Worm (Caenorhabditis elegans) whole organism, L2 larva: ENCODE data around the gene oac-38.

ENCODE experiments used
- R02D3.7 ChIP-seq: fragments of 150-350 bp; optimal IDR thresholded peaks from 2 replicates; lab custom pipeline; 2014; ENCODE audit warnings: missing biosample characterization, missing genetic modification characterization
- blmp-1 ChIP-seq: sonication (generic microtip); optimal IDR thresholded peaks from 2 replicates; lab custom pipeline; 2017; ENCODE audit warnings: missing genetic modification characterization, mild to moderate bottlenecking, missing compliant biosample characterization, antibody characterized with exemption, moderate library complexity; ENCODE audit not compliant: insufficient read depth
- ceh-82 ChIP-seq: fragments of 150-350 bp; optimal IDR thresholded peaks from 2 replicates; lab custom pipeline; 2014; ENCODE audit warnings: missing biosample characterization, missing genetic modification characterization
- gmeb-1 ChIP-seq: fragments of 150-350 bp; optimal IDR thresholded peaks from 2 replicates; lab custom pipeline; 2014; ENCODE audit warnings: missing biosample characterization, missing genetic modification characterization
- lin-13 ChIP-seq: fragments of 150-350 bp; optimal IDR thresholded peaks from 2 replicates; lab custom pipeline; 2014; ENCODE audit warnings: missing biosample characterization, missing genetic modification reagents, missing genetic modification characterization
- ztf-11 ChIP-seq: sonication (generic microtip); optimal IDR thresholded peaks from 2 replicates; lab custom pipeline; 2017; ENCODE audit warnings: missing biosample characterization, missing genetic modification characterization

DNA sequence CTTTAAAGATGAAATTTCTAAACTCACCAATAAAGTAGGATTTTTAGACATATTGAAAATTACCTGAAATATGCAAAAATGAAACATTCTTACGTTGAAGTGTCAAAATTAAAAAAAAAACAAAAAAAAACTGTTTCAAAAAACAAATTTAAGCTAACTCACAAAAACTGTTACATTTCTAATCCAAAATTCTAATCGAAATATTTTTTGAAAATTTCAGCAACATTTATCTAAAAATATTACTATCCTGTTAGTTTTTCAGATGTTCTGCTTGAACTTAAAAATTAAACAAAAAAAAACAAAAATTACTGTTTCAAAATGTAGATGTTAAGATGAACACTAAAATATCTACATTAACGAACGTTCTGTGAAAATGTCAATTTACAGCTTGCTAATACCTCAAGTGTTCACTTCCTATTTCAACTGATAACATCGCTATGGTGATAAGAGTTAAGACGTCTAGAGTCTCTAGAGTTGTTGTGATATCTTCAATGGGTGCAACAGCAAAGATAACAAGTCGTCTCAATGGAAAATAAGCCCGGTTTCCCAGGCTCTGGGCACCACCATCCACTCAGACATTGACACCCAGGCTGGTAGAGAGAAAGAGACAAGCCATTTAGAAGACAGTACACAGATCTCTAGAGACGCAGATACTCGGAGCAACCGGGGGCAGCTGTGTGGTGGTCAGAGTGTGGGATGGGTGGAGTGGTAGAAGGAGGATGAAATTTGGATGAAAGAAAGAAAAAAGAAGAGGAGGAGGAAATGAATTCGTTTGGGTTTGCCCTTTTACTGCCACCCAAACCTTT, 25.2 kb downstream of the oac-38 start, which contains the start of gene H12I19.115:
- TF ChIP-seq R02D3.7, result no peak
- TF ChIP-seq lin-13 (GFP tag; lab: Kevin White, UChicago), result no peak
- TF ChIP-seq blmp-1 (tag; lab: Kevin White, UChicago), result no peak
- TF ChIP-seq ceh-82 (tag; lab: Kevin White, UChicago), result no peak
- TF ChIP-seq gmeb-1 (tag; lab: Kevin White, UChicago), result no peak
- no peak for TF ChIP-seq ztf-11 (tag; lab: Kevin White, UChicago)
